Fruit fly (Drosophila melanogaster): ENCODE measurements around the gene CG9581.
"Not testable (repeated sequence)": the region's sequence is repeated elsewhere in the genome, so short reads cannot be mapped to it uniquely, and the experiment has no call there.

- not testable (repeated sequence) for TF ChIP-seq jim, h, psq, lola (GFP tag; optimal IDR thresholded peaks at IDR 0.05)
These were observed 8.8 kb upstream of the CG9581 start, which contains the start of gene Sdic1 for dm6 chrX:20178538-20178937.
